Fruit fly (Drosophila melanogaster) whole organism, prepupa: ENCODE results near the gene Hakai.

ENCODE experiments used
- Blimp-1 ChIP-seq: fragments of 200-800 bp; sonication (Bioruptor generic); optimal IDR thresholded peaks from 3 replicates; lab custom pipeline; 2017; ENCODE audit warnings: missing biosample characterization, missing genetic modification characterization, mild to moderate bottlenecking, moderate library complexity, missing genetic modification reagents
- CG10669 ChIP-seq: fragments of 200-800 bp; sonication (Bioruptor generic); optimal IDR thresholded peaks from 3 replicates; lab custom pipeline; 2018; ENCODE audit warnings: missing biosample characterization, mild to moderate bottlenecking, missing genetic modification characterization, moderate library complexity
- CG11902 ChIP-seq: fragments of 200-800 bp; sonication (Bioruptor generic); optimal IDR thresholded peaks from 3 replicates; lab custom pipeline; 2016; ENCODE audit warnings: missing biosample characterization, missing genetic modification characterization
- CG15336 ChIP-seq: fragments of 200-800 bp; sonication (Bioruptor generic); IDR thresholded peaks from 2 replicates; pipeline ENCODE4 v1.3.6; 2022; ENCODE audit warnings: missing biosample characterization, missing genetic modification characterization
- CG1621 ChIP-seq: fragments of 200-800 bp; sonication (Bioruptor generic); optimal IDR thresholded peaks from 3 replicates; lab custom pipeline; 2018; ENCODE audit warnings: missing biosample characterization, mild to moderate bottlenecking, missing genetic modification characterization
- CG4318 ChIP-seq: fragments of 200-800 bp; sonication (Bioruptor generic); optimal IDR thresholded peaks from 3 replicates; lab custom pipeline; 2017; ENCODE audit warnings: missing biosample characterization, mild to moderate bottlenecking, missing genetic modification characterization
- CG6163 ChIP-seq: fragments of 200-800 bp; sonication (Bioruptor generic); IDR thresholded peaks from 3 replicates; pipeline ENCODE4 v1.3.6; 2022; ENCODE audit warnings: missing biosample characterization, missing genetic modification characterization
- CG6276 ChIP-seq: fragments of 200-800 bp; sonication (Bioruptor generic); optimal IDR thresholded peaks from 2 replicates; lab custom pipeline; 2017; ENCODE audit warnings: missing biosample characterization, mild to moderate bottlenecking, missing genetic modification characterization
- CG6792 ChIP-seq: fragments of 200-800 bp; sonication (Bioruptor generic); optimal IDR thresholded peaks from 3 replicates; lab custom pipeline; 2016; ENCODE audit warnings: missing biosample characterization, missing genetic modification characterization
- CG6808 ChIP-seq: fragments of 200-800 bp; sonication (Bioruptor generic); optimal IDR thresholded peaks from 3 replicates; lab custom pipeline; 2017; ENCODE audit warnings: missing biosample characterization, missing genetic modification characterization, mild to moderate bottlenecking, moderate library complexity, missing genetic modification reagents
- CG6854 ChIP-seq: fragments of 200-800 bp; sonication (Bioruptor generic); optimal IDR thresholded peaks from 2 replicates; lab custom pipeline; 2017; ENCODE audit warnings: missing biosample characterization, mild to moderate bottlenecking, missing genetic modification characterization
- CG8119 ChIP-seq: fragments of 200-800 bp; sonication (Bioruptor generic); IDR thresholded peaks from 3 replicates; pipeline ENCODE4 v1.3.6; 2022; ENCODE audit warnings: missing biosample characterization, missing genetic modification characterization
- CG8319 ChIP-seq: fragments of 200-800 bp; sonication (Bioruptor generic); optimal IDR thresholded peaks from 3 replicates; lab custom pipeline; 2016; ENCODE audit warnings: missing biosample characterization, missing genetic modification characterization
- CG9139 ChIP-seq: fragments of 200-800 bp; sonication (Bioruptor generic); optimal IDR thresholded peaks from 3 replicates; lab custom pipeline; 2017; ENCODE audit warnings: missing biosample characterization, mild to moderate bottlenecking, missing genetic modification characterization
- Eip75B ChIP-seq: fragments of 200-800 bp; sonication (Bioruptor generic); optimal IDR thresholded peaks from 3 replicates; lab custom pipeline; 2016; ENCODE audit warnings: missing biosample characterization, missing genetic modification characterization
- Eip78C ChIP-seq: fragments of 200-800 bp; sonication (Bioruptor generic); peaks from one replicate; lab custom pipeline; 2016; ENCODE audit warnings: missing biosample characterization, missing genetic modification characterization
- Ets21C ChIP-seq: fragments of 200-800 bp; sonication (Bioruptor generic); optimal IDR thresholded peaks from 3 replicates; lab custom pipeline; 2016; ENCODE audit warnings: missing biosample characterization, missing genetic modification characterization
- Ets96B ChIP-seq: fragments of 200-800 bp; optimal IDR thresholded peaks from 2 replicates; lab custom pipeline; 2019; ENCODE audit warnings: missing biosample characterization, mild to moderate bottlenecking, missing genetic modification characterization, moderate library complexity
- Gug ChIP-seq: fragments of 200-800 bp; sonication (Bioruptor generic); IDR thresholded peaks from 2 replicates; pipeline ENCODE4 v1.3.6; 2022; ENCODE audit warnings: missing biosample characterization, missing genetic modification characterization
- Hr38 ChIP-seq: sonication (Bioruptor generic); optimal IDR thresholded peaks from 2 replicates; lab custom pipeline; 2016; ENCODE audit warnings: missing biosample characterization, missing genetic modification characterization
- Hr39 ChIP-seq: fragments of 200-800 bp; sonication (Bioruptor generic); optimal IDR thresholded peaks from 2 replicates; lab custom pipeline; 2016; ENCODE audit warnings: missing biosample characterization, missing genetic modification characterization
- Lpt ChIP-seq: fragments of 200-800 bp; sonication (Bioruptor generic); optimal IDR thresholded peaks from 3 replicates; lab custom pipeline; 2016; ENCODE audit warnings: missing biosample characterization, missing genetic modification characterization
- OdsH ChIP-seq: fragments of 200-800 bp; sonication (Bioruptor generic); optimal IDR thresholded peaks from 3 replicates; lab custom pipeline; 2016; ENCODE audit warnings: missing biosample characterization, missing genetic modification characterization
- Smox ChIP-seq: fragments of 200-800 bp; sonication (Bioruptor generic); optimal IDR thresholded peaks from 3 replicates; lab custom pipeline; 2016; ENCODE audit warnings: missing biosample characterization, missing genetic modification characterization
- Sox102F ChIP-seq: fragments of 200-800 bp; sonication (Bioruptor generic); optimal IDR thresholded peaks from 2 replicates; lab custom pipeline; 2016; ENCODE audit warnings: missing biosample characterization, mild to moderate bottlenecking, missing genetic modification characterization
- Sox14 ChIP-seq: fragments of 200-800 bp; sonication (Bioruptor generic); optimal IDR thresholded peaks from 3 replicates; lab custom pipeline; 2016; ENCODE audit warnings: missing biosample characterization, missing genetic modification characterization
- Sox15 ChIP-seq: fragments of 200-800 bp; sonication (Bioruptor generic); optimal IDR thresholded peaks from 3 replicates; lab custom pipeline; 2016; ENCODE audit warnings: missing biosample characterization, missing genetic modification characterization
- achi ChIP-seq: fragments of 200-800 bp; sonication (Bioruptor generic); optimal IDR thresholded peaks from 3 replicates; lab custom pipeline; 2016; ENCODE audit warnings: missing biosample characterization, missing genetic modification characterization
- cyc ChIP-seq: fragments of 200-800 bp; sonication (Bioruptor generic); optimal IDR thresholded peaks from 3 replicates; lab custom pipeline; 2016; ENCODE audit warnings: missing biosample characterization, missing genetic modification characterization
- eg ChIP-seq: fragments of 200-800 bp; sonication (Bioruptor generic); IDR thresholded peaks from 3 replicates; pipeline ENCODE4 v1.3.6; 2022; ENCODE audit warnings: missing biosample characterization, missing genetic modification characterization
- esn ChIP-seq: fragments of 200-800 bp; sonication (Bioruptor generic); optimal IDR thresholded peaks from 2 replicates; lab custom pipeline; 2016; ENCODE audit warnings: missing biosample characterization, mild to moderate bottlenecking, missing genetic modification characterization, moderate library complexity
- fkh ChIP-seq: fragments of 200-800 bp; sonication (Bioruptor generic); optimal IDR thresholded peaks from 3 replicates; lab custom pipeline; 2017; ENCODE audit warnings: missing biosample characterization, mild to moderate bottlenecking, missing genetic modification characterization, moderate library complexity
- lz ChIP-seq: fragments of 200-800 bp; sonication (Bioruptor generic); optimal IDR thresholded peaks from 3 replicates; lab custom pipeline; 2016; ENCODE audit warnings: missing biosample characterization, missing genetic modification characterization
- pdm3 ChIP-seq: fragments of 200-800 bp; sonication (Bioruptor generic); optimal IDR thresholded peaks from 3 replicates; lab custom pipeline; 2016; ENCODE audit warnings: missing biosample characterization, missing genetic modification characterization
- salr ChIP-seq, 2 experiments: fragments of 200-800 bp; sonication (Bioruptor generic); optimal IDR thresholded peaks; 3 replicates each; lab custom pipeline; 2016 to 2018; ENCODE audit warnings: missing biosample characterization in 2 of 2, missing genetic modification characterization in 2 of 2, mild to moderate bottlenecking in 1 of 2
- svp ChIP-seq: fragments of 200-800 bp; sonication (Bioruptor generic); peaks from one replicate; lab custom pipeline; 2016; ENCODE audit warnings: missing biosample characterization, missing genetic modification characterization
- vri ChIP-seq: fragments of 200-800 bp; sonication (Bioruptor generic); optimal IDR thresholded peaks from 3 replicates; lab custom pipeline; 2016; ENCODE audit warnings: missing biosample characterization, mild to moderate bottlenecking, missing genetic modification characterization

Gene Hakai

DNA sequence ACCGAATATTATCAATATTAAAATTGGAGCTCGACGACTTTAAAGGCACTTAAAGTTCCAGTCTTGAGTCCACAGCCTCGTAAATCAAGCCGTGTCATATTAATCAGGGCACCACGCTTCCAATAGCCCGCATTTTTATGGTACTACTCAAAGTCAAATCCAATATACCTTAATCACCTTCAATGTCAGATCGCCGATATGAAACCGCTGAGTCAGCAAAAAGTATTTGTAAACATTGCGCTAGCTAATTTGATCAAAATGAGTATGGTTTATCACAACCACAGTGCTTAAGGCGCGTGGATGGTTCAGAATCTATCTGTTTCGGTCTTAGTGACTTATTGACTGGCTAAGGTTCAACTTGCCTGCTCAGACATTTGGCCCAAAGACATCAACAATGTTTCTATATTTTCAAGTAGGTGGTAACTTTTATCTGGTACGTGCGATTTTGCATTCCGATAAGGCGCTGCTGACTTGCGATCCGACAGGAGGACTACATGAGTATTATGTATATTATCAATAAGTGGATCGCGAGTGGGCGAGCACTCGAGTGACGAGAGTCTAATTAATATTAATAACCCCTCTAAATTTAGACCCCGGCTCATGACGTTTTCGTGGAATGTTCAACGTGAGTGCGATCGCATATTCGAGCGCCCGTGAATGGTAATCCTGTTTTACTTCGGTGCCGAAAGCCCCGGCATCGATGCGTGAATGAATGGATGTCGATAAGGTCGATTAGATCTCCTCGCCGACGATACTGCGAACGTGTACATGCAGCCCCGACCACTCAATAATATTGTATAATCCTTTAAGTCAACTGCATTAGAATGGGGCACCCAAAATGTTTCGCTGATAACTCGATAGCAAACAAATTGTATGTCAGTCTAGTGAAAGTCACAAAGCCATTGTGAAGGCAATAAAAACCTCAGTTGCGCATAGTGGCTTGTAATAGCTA is 19.0 kb downstream of the Hakai start, which contains the start of gene CG13078:
TSS of gene CG13078 (plus strand) at position 902 of the 952 bp plus-strand sequence.
- TF ChIP-seq Sox15 (GFP tag; lab: Kevin White, UChicago) (no peak), CG10669 (GFP tag; lab: Kevin White, UChicago) (no peak), Lpt (GFP tag; lab: Kevin White, UChicago) (no peak), Hr39 (no peak), cyc (GFP tag; lab: Kevin White, UChicago) (no peak), Sox14 (GFP tag; lab: Kevin White, UChicago) (no peak), CG8319 (GFP tag; lab: Kevin White, UChicago) (no peak), salr (GFP tag; optimal IDR thresholded peaks at IDR 0.05; lab: Kevin White, UChicago) (no peak), CG6276 (GFP tag; lab: Kevin White, UChicago) (no peak), Ets21C (GFP tag; lab: Kevin White, UChicago) (no peak), CG6163 (GFP tag; lab: Robert Waterston, UW) (no peak), lz (GFP tag; lab: Kevin White, UChicago) (no peak), CG11902 (no peak), OdsH (GFP tag; lab: Kevin White, UChicago) (no peak), pdm3 (GFP tag; lab: Kevin White, UChicago) (no peak), fkh (GFP tag; lab: Kevin White, UChicago) (no peak), vri (GFP tag; lab: Kevin White, UChicago) (no peak), CG4318 (GFP tag; lab: Kevin White, UChicago) (no peak), CG6854 (no peak), Gug (GFP tag; lab: Robert Waterston, UW) (no peak)

DNA sequence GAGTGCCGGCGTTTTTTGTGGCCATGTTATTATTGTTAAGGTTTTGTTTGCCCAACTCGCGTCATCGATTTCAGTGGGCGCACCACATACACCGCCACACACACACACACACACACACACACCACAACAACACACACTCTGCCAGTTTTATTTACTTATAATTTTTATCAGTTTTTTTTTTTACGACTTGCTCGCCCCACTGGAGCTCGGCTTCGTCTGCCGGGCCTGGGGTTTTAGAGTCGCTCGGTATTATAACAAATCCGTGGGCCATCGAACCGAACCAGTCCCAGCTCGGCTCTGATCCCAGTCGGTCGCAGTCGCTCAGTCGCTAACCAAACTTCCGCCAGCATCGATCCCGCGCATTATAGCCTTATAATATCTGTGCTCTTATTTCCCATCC is 32.9 kb downstream of the Hakai start:
- TF ChIP-seq Sox102F (GFP tag; lab: Kevin White, UChicago), result peak; percentile 48
- peak; percentile 12 for TF ChIP-seq CG6792
- TF ChIP-seq Ets21C (GFP tag; lab: Kevin White, UChicago), result no peak
- TF ChIP-seq Hr38 (GFP tag; lab: Kevin White, UChicago), result no peak
- peak; percentile 71 for TF ChIP-seq Eip78C (GFP tag; lab: Kevin White, UChicago)
- TF ChIP-seq Ets96B, result no peak
- peak; percentile 91 for TF ChIP-seq svp (GFP tag; lab: Kevin White, UChicago)
- peak; percentile 50 for TF ChIP-seq Lpt (GFP tag; lab: Kevin White, UChicago)
- TF ChIP-seq CG6808 (GFP tag; lab: Kevin White, UChicago), result peak; percentile 70
- peak; percentile 32 for TF ChIP-seq Blimp-1
- TF ChIP-seq esn (GFP tag; lab: Kevin White, UChicago), result peak; percentile 20
- peak; percentile 60; the same call in 2 of the 3 replicates for TF ChIP-seq CG8119
- peak; percentile 74 for TF ChIP-seq CG6854
- peak; percentile 93 for TF ChIP-seq fkh (GFP tag; lab: Kevin White, UChicago)
- peak; percentile 68 for TF ChIP-seq Eip75B (GFP tag; lab: Kevin White, UChicago)
- peak; percentile 71 for TF ChIP-seq vri (GFP tag; lab: Kevin White, UChicago)
- peak; percentile 69 for TF ChIP-seq CG1621 (tag; lab: Kevin White, UChicago)
- TF ChIP-seq Smox (GFP tag; lab: Kevin White, UChicago), result peak; percentile 40
- TF ChIP-seq CG9139 (GFP tag; lab: Kevin White, UChicago), result peak; percentile 29
- no peak for TF ChIP-seq Hr39
- peak; percentile 37 for TF ChIP-seq achi (GFP tag; lab: Kevin White, UChicago)

DNA sequence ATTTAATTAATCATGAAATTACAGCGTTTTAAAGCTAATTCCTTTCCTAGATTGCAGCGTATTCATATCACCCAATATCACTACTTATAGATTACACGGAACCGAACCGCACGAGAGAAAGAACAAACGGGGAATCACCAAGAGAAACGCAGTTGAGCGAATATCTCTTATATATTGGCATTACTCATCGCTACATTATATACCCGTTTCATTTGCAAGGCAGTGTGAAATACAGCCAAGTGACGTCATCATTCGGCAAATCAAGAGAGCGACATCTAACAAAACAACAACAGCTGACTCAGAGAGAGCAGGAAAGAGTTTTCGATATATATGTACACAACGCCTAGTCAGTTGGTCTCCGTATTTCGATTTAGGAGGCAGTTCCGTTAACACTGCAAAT is 34.1 kb downstream of the Hakai start, which contains the start of gene Tep4:
TSS of gene Tep4 (plus strand) at position 350 of the 400 bp plus-strand sequence.
- TF ChIP-seq CG15336 (GFP tag; lab: Robert Waterston, UW) (peak; percentile 29; the same call in 1 of the 2 replicates), eg (GFP tag; lab: Robert Waterston, UW) (peak; percentile 30; the same call in 1 of the 3 replicates), Gug (GFP tag; lab: Robert Waterston, UW) (no peak), Eip78C (GFP tag; lab: Kevin White, UChicago) (no peak), Blimp-1 (no peak), Ets21C (GFP tag; lab: Kevin White, UChicago) (no peak), CG1621 (tag; lab: Kevin White, UChicago) (peak; percentile 9), fkh (GFP tag; lab: Kevin White, UChicago) (peak; percentile 4)
